Worm (Caenorhabditis elegans) whole organism, L1 larva: Measurements from ENCODE around the gene C35D10.6.

ENCODE experiments used
- C04F5.9 ChIP-seq: sonication (generic microtip); optimal IDR thresholded peaks from 2 replicates; lab custom pipeline; 2016; ENCODE audit warnings: missing genetic modification characterization, missing compliant biosample characterization
- C34B4.2 ChIP-seq: sonication (generic microtip); optimal IDR thresholded peaks from 2 replicates; lab custom pipeline; 2017; ENCODE audit warnings: mild to moderate bottlenecking, missing genetic modification characterization, missing compliant biosample characterization
- F16B12.6 ChIP-seq: fragments of 150-350 bp; optimal IDR thresholded peaks from 2 replicates; lab custom pipeline; 2014; ENCODE audit warnings: missing biosample characterization, missing genetic modification characterization
- ama-1 ChIP-seq: fragments of 150-350 bp; optimal IDR thresholded peaks from 2 replicates; lab custom pipeline; 2014
- ceh-8 ChIP-seq: fragments of 200-800 bp; sonication (Bioruptor generic); optimal IDR thresholded peaks from 2 replicates; lab custom pipeline; 2018; ENCODE audit warnings: mild to moderate bottlenecking, missing genetic modification characterization, moderate library complexity, missing compliant biosample characterization
- ceh-82 ChIP-seq, 3 experiments: fragments of 150-350 bp in 1 of 3; sonication (generic microtip) in 2 of 3; optimal IDR thresholded peaks; 2 replicates each; lab custom pipeline; 2014 to 2017; ENCODE audit warnings: missing biosample characterization in 3 of 3, missing genetic modification characterization in 3 of 3
- ces-1 ChIP-seq: fragments of 150-350 bp; optimal IDR thresholded peaks from 2 replicates; lab custom pipeline; 2014; ENCODE audit warnings: missing biosample characterization, missing genetic modification reagents, missing genetic modification characterization
- dpl-1 ChIP-seq, 3 experiments: fragments of 150-350 bp in 2 of 3; sonication (generic microtip) in 1 of 3; optimal IDR thresholded peaks; 2 replicates each; lab custom pipeline; 2014 to 2017; ENCODE audit warnings: missing biosample characterization in 3 of 3, missing genetic modification characterization in 3 of 3, missing genetic modification reagents in 3 of 3
- efl-3 ChIP-seq: fragments of 200-800 bp; sonication (Bioruptor generic); optimal IDR thresholded peaks from 2 replicates; lab custom pipeline; 2018; ENCODE audit warnings: mild to moderate bottlenecking, missing genetic modification characterization, missing compliant biosample characterization
- egl-13 ChIP-seq: sonication (generic microtip); optimal IDR thresholded peaks from 2 replicates; lab custom pipeline; 2016; ENCODE audit warnings: missing genotype, missing genetic modification reagents, missing genetic modification characterization, missing compliant biosample characterization
- fkh-8 ChIP-seq: sonication (generic microtip); optimal IDR thresholded peaks from 2 replicates; lab custom pipeline; 2016; ENCODE audit warnings: mild to moderate bottlenecking, missing genetic modification characterization, missing compliant biosample characterization
- grh-1 ChIP-seq: fragments of 200-800 bp; sonication (Bioruptor generic); IDR thresholded peaks from 2 replicates; pipeline ENCODE4 v1.3.6; 2022; ENCODE audit warnings: missing genetic modification reagents, missing genetic modification characterization, missing compliant biosample characterization
- hlh-17 ChIP-seq: fragments of 200-800 bp; sonication (Bioruptor generic); optimal IDR thresholded peaks from 2 replicates; lab custom pipeline; 2018; ENCODE audit warnings: missing genetic modification characterization, mild to moderate bottlenecking, missing compliant biosample characterization, moderate library complexity, borderline replicate concordance
- hpl-2 ChIP-seq: fragments of 150-350 bp; optimal IDR thresholded peaks from 2 replicates; lab custom pipeline; 2014; ENCODE audit warnings: missing biosample characterization, missing genetic modification reagents, missing genetic modification characterization
- irx-1 ChIP-seq: sonication (generic microtip); optimal IDR thresholded peaks from 2 replicates; lab custom pipeline; 2016; ENCODE audit warnings: missing genetic modification characterization, missing compliant biosample characterization
- isw-1 ChIP-seq: fragments of 200-800 bp; sonication (Bioruptor generic); IDR thresholded peaks from 2 replicates; pipeline ENCODE4 v1.3.6; 2022; ENCODE audit warnings: missing genetic modification characterization, missing compliant biosample characterization
- jun-1 ChIP-seq: fragments of 150-350 bp; optimal IDR thresholded peaks from 2 replicates; lab custom pipeline; 2014; ENCODE audit warnings: missing biosample characterization, missing genetic modification reagents, missing genetic modification characterization
- lin-14 ChIP-seq: fragments of 200-800 bp; sonication (Bioruptor generic); optimal IDR thresholded peaks from 2 replicates; lab custom pipeline; 2018; ENCODE audit warnings: mild to moderate bottlenecking, missing genetic modification characterization, moderate library complexity, missing compliant biosample characterization
- lin-15B ChIP-seq: fragments of 150-350 bp; sonication (generic microtip); optimal IDR thresholded peaks from 3 replicates; lab custom pipeline; 2014; ENCODE audit warnings: missing biosample characterization, missing genetic modification characterization
- lsy-2 ChIP-seq, 2 experiments: fragments of 150-350 bp; optimal IDR thresholded peaks; 2 replicates each; lab custom pipeline; 2014; ENCODE audit warnings: missing biosample characterization in 2 of 2, missing genetic modification characterization in 2 of 2
- mab-9 ChIP-seq: fragments of 200-800 bp; sonication (Bioruptor generic); IDR thresholded peaks from 2 replicates; pipeline ENCODE4 v1.3.6; 2022; ENCODE audit warnings: missing genetic modification reagents, missing genetic modification characterization, missing compliant biosample characterization
- mdl-1 ChIP-seq, 2 experiments: fragments of 150-350 bp; optimal IDR thresholded peaks; 2 replicates each; lab custom pipeline; 2014 to 2017; ENCODE audit warnings: missing biosample characterization in 2 of 2, missing genetic modification characterization in 2 of 2, inconsistent platforms in 1 of 2
- nhr-11 ChIP-seq: fragments of 150-350 bp; optimal IDR thresholded peaks from 2 replicates; lab custom pipeline; 2014; ENCODE audit warnings: missing biosample characterization, missing genetic modification characterization
- nhr-12 ChIP-seq: sonication (generic microtip); optimal IDR thresholded peaks from 2 replicates; lab custom pipeline; 2017; ENCODE audit warnings: missing biosample characterization, missing genetic modification characterization
- nhr-19 ChIP-seq: fragments of 200-800 bp; sonication (Bioruptor generic); conservative IDR thresholded peaks from 2 replicates; pipeline ENCODE4 v1.3.6; 2022; ENCODE audit warnings: missing genetic modification characterization, missing compliant biosample characterization
- nhr-28 ChIP-seq: fragments of 150-350 bp; optimal IDR thresholded peaks from 2 replicates; lab custom pipeline; 2014; ENCODE audit warnings: missing biosample characterization, missing genetic modification characterization
- nhr-47 ChIP-seq: sonication (generic microtip); optimal IDR thresholded peaks from 2 replicates; lab custom pipeline; 2016; ENCODE audit warnings: mild to moderate bottlenecking, missing genetic modification characterization, moderate library complexity, missing compliant biosample characterization
- nhr-84 ChIP-seq: sonication (generic microtip); optimal IDR thresholded peaks from 2 replicates; lab custom pipeline; 2017; ENCODE audit warnings: missing biosample characterization, missing genetic modification characterization
- pag-3 ChIP-seq: sonication (generic microtip); optimal IDR thresholded peaks from 2 replicates; lab custom pipeline; 2017; ENCODE audit warnings: missing genetic modification characterization, mild to moderate bottlenecking, missing compliant biosample characterization, antibody characterized with exemption, borderline replicate concordance; ENCODE audit not compliant: insufficient read depth
- pqm-1 ChIP-seq: sonication (generic microtip); optimal IDR thresholded peaks from 3 replicates; lab custom pipeline; 2017; ENCODE audit warnings: missing biosample characterization, missing genetic modification characterization
- sup-37 ChIP-seq: fragments of 200-800 bp; sonication (Bioruptor generic); optimal IDR thresholded peaks from 2 replicates; lab custom pipeline; 2018; ENCODE audit warnings: mild to moderate bottlenecking, missing genetic modification characterization, missing compliant biosample characterization
- swsn-7 ChIP-seq: sonication (generic microtip); optimal IDR thresholded peaks from 2 replicates; lab custom pipeline; 2016; ENCODE audit warnings: missing genetic modification characterization, missing compliant biosample characterization
- tbx-2 ChIP-seq: sonication (generic microtip); optimal IDR thresholded peaks from 2 replicates; lab custom pipeline; 2016; ENCODE audit warnings: missing genetic modification characterization, missing compliant biosample characterization
- unc-130 ChIP-seq: fragments of 150-350 bp; optimal IDR thresholded peaks from 2 replicates; lab custom pipeline; 2017; ENCODE audit warnings: missing biosample characterization, missing genetic modification characterization, inconsistent platforms
- unc-62 ChIP-seq: fragments of 150-350 bp; optimal IDR thresholded peaks from 2 replicates; lab custom pipeline; 2014; ENCODE audit warnings: missing biosample characterization, missing genetic modification reagents, missing genetic modification characterization
- unc-98 ChIP-seq: fragments of 200-800 bp; sonication (Bioruptor generic); IDR thresholded peaks from 2 replicates; pipeline ENCODE4 v1.3.6; 2022; ENCODE audit warnings: missing genetic modification characterization, missing compliant biosample characterization
- xbp-1 ChIP-seq: sonication (generic microtip); optimal IDR thresholded peaks from 2 replicates; lab custom pipeline; 2016; ENCODE audit warnings: missing genetic modification characterization, missing compliant biosample characterization
- zag-1 ChIP-seq: fragments of 150-350 bp; optimal IDR thresholded peaks from 2 replicates; lab custom pipeline; 2014; ENCODE audit warnings: missing biosample characterization, missing genetic modification characterization

The C35D10.6 gene

ce11 chrIII:4819843-4820242 lies 39.3 kb upstream of the C35D10.6 start, which contains the start of gene F26A1.7:
Gene F26A1.7, minus strand, starts transcription at chrIII:4819943.
- TF ChIP-seq nhr-11 (no peak), lin-14 (GFP tag; lab: Kevin White, UChicago) (no peak), unc-98 (GFP tag; lab: Robert Waterston, UW) (no peak), swsn-7 (tag; lab: Kevin White, UChicago) (no peak), nhr-84 (tag; lab: Kevin White, UChicago) (no peak), nhr-28 (tag; lab: Kevin White, UChicago) (no peak), isw-1 (GFP tag; lab: Robert Waterston, UW) (no peak), unc-130 (tag; lab: Kevin White, UChicago) (no peak), ama-1 (lab: Kevin White, UChicago) (no peak), hpl-2 (GFP tag; lab: Kevin White, UChicago) (no peak), lin-15B (tag; lab: Kevin White, UChicago) (no peak), grh-1 (no peak), mdl-1 (tag; optimal IDR thresholded peaks at IDR 0.05; lab: Kevin White, UChicago) (no peak), efl-3 (GFP tag; lab: Kevin White, UChicago) (no peak), pqm-1 (tag; lab: Kevin White, UChicago) (no peak), ces-1 (GFP tag; lab: Kevin White, UChicago) (no peak), xbp-1 (no peak), tbx-2 (tag; lab: Kevin White, UChicago) (no peak)

ce11 chrIII:4822140-4822539 lies 37.0 kb upstream of the C35D10.6 start, which contains the start of gene F26A1.8:
Gene F26A1.8, minus strand, starts transcription at chrIII:4822240.
- TF ChIP-seq unc-62 (GFP tag; lab: Kevin White, UChicago) (no peak), nhr-11 (no peak), sup-37 (GFP tag; lab: Kevin White, UChicago) (no peak), egl-13 (tag; lab: Kevin White, UChicago) (no peak)
- TF ChIP-seq, all 84 proteins: peak for 0

- TF ChIP-seq dpl-1 (GFP tag; optimal IDR thresholded peaks at IDR 0.05; lab: Kevin White, UChicago) (no peak), fkh-8 (tag; lab: Kevin White, UChicago) (no peak), ceh-82 (tag; optimal IDR thresholded peaks at IDR 0.05; lab: Kevin White, UChicago) (no peak), F16B12.6 (tag; lab: Kevin White, UChicago) (no peak), grh-1 (no peak), irx-1 (tag; lab: Kevin White, UChicago) (no peak), pag-3 (tag; lab: Kevin White, UChicago) (no peak), hpl-2 (GFP tag; lab: Kevin White, UChicago) (no peak), nhr-12 (no peak), hlh-17 (GFP tag; lab: Kevin White, UChicago) (no peak), mdl-1 (tag; optimal IDR thresholded peaks at IDR 0.05; lab: Kevin White, UChicago) (no peak), lsy-2 (tag; optimal IDR thresholded peaks at IDR 0.05; lab: Kevin White, UChicago) (no peak), sup-37 (GFP tag; lab: Kevin White, UChicago) (no peak), C04F5.9 (tag; lab: Kevin White, UChicago) (no peak), jun-1 (no peak), zag-1 (no peak), mab-9 (GFP tag; lab: Robert Waterston, UW) (no peak), unc-62 (GFP tag; lab: Kevin White, UChicago) (no peak)
These were observed 32.5 kb upstream of the C35D10.6 start, which contains the start of gene F26A1.3 for ce11 chrIII:4826606-4827005. Gene F26A1.3, plus strand, starts transcription at chrIII:4826906.

DNA sequence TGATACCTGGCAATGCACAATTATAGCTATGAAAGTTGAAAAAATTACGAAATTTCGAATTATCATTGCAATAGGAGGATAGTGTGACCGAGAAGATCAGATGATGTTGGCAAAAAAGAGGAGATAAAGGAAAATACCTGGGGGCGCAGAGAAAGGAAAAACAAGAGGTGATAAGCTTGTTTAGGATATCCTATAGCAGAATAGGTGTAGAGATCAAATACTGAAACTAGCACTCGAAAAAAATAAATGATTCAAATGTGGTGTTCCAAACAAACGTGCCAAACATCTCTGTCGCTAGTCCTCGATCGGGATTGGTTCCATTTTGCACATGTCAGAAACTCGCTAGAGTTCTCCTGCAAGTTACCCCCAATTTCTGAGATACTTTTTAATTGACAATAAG lies 29.7 kb upstream of the C35D10.6 start, which contains the start of gene F26A1.9:
Gene F26A1.9 (minus strand): TSS at position 101 of the 400 bp plus-strand sequence.
- TF ChIP-seq C34B4.2 (tag; lab: Kevin White, UChicago) (no peak), ceh-8 (GFP tag; lab: Kevin White, UChicago) (no peak), nhr-47 (no peak), nhr-19 (GFP tag; lab: Robert Waterston, UW) (no peak)
